Worm (Caenorhabditis elegans): Measurements from ENCODE around the gene K08D12.3.

The K08D12.3 gene

ce11 chrIV:1660735-1661134, 49.3 kb upstream of the K08D12.3 start:
- TF ChIP-seq nhr-237 (tag; optimal IDR thresholded peaks at IDR 0.05) = no peak

DNA sequence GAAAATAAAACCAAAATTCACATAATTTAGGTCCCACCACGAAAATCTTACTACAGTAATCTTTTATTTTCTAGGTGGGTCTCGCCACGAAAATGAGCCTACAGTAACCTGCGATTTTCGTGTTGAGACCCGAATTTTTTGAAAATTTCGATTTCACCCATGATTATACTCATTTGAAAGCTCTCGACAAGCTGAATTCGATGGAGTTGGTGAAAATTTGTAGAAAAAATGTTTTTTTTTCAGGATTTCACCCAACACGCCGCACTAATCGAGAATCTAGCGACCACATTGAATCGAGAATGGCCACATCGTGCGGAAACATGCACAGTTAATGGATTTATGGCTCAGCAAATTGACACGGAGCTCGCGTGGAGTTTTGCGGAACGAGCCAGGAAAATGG, 47.2 kb upstream of the K08D12.3 start:
- TF ChIP-seq crh-2 (tag; optimal IDR thresholded peaks at IDR 0.05) = no peak
- no peak for TF ChIP-seq lin-39 (tag; optimal IDR thresholded peaks at IDR 0.05)

ce11 chrIV:1672398-1672797, 37.7 kb upstream of the K08D12.3 start, which contains the start of gene Y41D4B.1:
Gene Y41D4B.1, plus strand, starts transcription at chrIV:1672698.
- TF ChIP-seq lsy-2 (tag; optimal IDR thresholded peaks at IDR 0.05) (no peak), nhr-21 (tag; optimal IDR thresholded peaks at IDR 0.05) (no peak), C34F6.9 (tag; optimal IDR thresholded peaks at IDR 0.05) (peak; percentile 3), egl-27 (tag; optimal IDR thresholded peaks at IDR 0.05) (no peak), ama-1 (optimal IDR thresholded peaks at IDR 0.05) (no peak), elt-3 (tag; optimal IDR thresholded peaks at IDR 0.05) (no peak)

ce11 chrIV:1676926-1677325, 33.1 kb upstream of the K08D12.3 start:
- no peak for TF ChIP-seq sma-3 (GFP tag; optimal IDR thresholded peaks at IDR 0.05)
- TF ChIP-seq mbf-1 (tag; optimal IDR thresholded peaks at IDR 0.05) = no peak
- no peak for TF ChIP-seq R02D3.7 (tag; optimal IDR thresholded peaks at IDR 0.05)
- TF ChIP-seq Y55F3AM.14 (GFP tag; optimal IDR thresholded peaks at IDR 0.05) = no peak
- TF ChIP-seq lsy-2 (tag; optimal IDR thresholded peaks at IDR 0.05) = no peak
- TF ChIP-seq nhr-11 (tag; optimal IDR thresholded peaks at IDR 0.05) = no peak
- TF ChIP-seq nhr-25 (tag; optimal IDR thresholded peaks at IDR 0.05) = no peak
- TF ChIP-seq sma-9 (GFP tag; optimal IDR thresholded peaks at IDR 0.05) = no peak
- no peak for TF ChIP-seq sma-9 (tag; optimal IDR thresholded peaks at IDR 0.05)
- TF ChIP-seq unc-55 (GFP tag; optimal IDR thresholded peaks at IDR 0.05) = no peak
- TF ChIP-seq dmd-4 (tag; optimal IDR thresholded peaks at IDR 0.05) = no peak
- TF ChIP-seq lin-13 (GFP tag; optimal IDR thresholded peaks at IDR 0.05) = no peak
- no peak for TF ChIP-seq snpc-4 (tag; optimal IDR thresholded peaks at IDR 0.05)
- no peak for TF ChIP-seq crh-2 (tag; optimal IDR thresholded peaks at IDR 0.05)

DNA sequence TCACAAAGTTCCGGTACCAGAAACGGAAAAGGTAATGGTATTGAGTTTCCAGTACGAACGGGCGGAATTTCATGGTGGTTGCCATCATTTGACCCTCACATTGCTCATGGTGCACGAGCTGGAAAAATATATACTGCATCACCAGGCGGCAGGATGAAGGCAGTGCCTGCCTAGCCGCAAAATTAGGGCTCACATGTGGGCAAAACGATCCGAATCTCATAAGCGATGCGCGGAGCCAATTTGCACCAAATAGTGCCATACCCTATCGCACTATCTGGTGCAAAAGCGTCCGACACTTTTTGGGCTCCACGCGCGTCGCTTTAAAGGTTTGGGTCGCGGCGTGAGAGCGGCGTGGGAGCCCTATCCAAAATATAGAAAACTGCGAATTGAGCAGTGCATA, 30.8 kb upstream of the K08D12.3 start:
- no peak for TF ChIP-seq skn-1 (tag; optimal IDR thresholded peaks at IDR 0.05)
- no peak for TF ChIP-seq mbf-1 (tag; optimal IDR thresholded peaks at IDR 0.05)
- no peak for TF ChIP-seq peb-1 (tag; optimal IDR thresholded peaks at IDR 0.05)
- TF ChIP-seq lin-39 (tag; optimal IDR thresholded peaks at IDR 0.05) = no peak
- TF ChIP-seq gmeb-1 (tag; optimal IDR thresholded peaks at IDR 0.05) = no peak
- TF ChIP-seq alr-1 (tag; optimal IDR thresholded peaks at IDR 0.05) = no peak
- no peak for TF ChIP-seq nhr-77 (tag; optimal IDR thresholded peaks at IDR 0.05)
- TF ChIP-seq nhr-10 (tag; optimal IDR thresholded peaks at IDR 0.05) = no peak
- TF ChIP-seq lin-11 (tag; optimal IDR thresholded peaks at IDR 0.05) = no peak
- no peak for TF ChIP-seq elt-3 (tag; optimal IDR thresholded peaks at IDR 0.05)
- no peak for TF ChIP-seq F13H6.1 (tag; optimal IDR thresholded peaks at IDR 0.05)
- TF ChIP-seq unc-39 (tag; optimal IDR thresholded peaks at IDR 0.05) = no peak
- TF ChIP-seq sem-4 (tag; optimal IDR thresholded peaks at IDR 0.05) = no peak
- TF ChIP-seq C34F6.9 (tag; optimal IDR thresholded peaks at IDR 0.05) = no peak
- TF ChIP-seq mdl-1 (tag; optimal IDR thresholded peaks at IDR 0.05) = no peak

ce11 chrIV:1682066-1682465, 28.0 kb upstream of the K08D12.3 start, which contains the start of gene Y41D4B.24:
Gene Y41D4B.24, minus strand, starts transcription at chrIV:1682166.
- TF ChIP-seq nhr-21 (tag; optimal IDR thresholded peaks at IDR 0.05) (no peak), nhr-237 (tag; optimal IDR thresholded peaks at IDR 0.05) (no peak), F13H6.1 (tag; optimal IDR thresholded peaks at IDR 0.05) (no peak), Y55F3AM.14 (GFP tag; optimal IDR thresholded peaks at IDR 0.05) (no peak), nhr-12 (tag; optimal IDR thresholded peaks at IDR 0.05) (no peak), mdl-1 (tag; optimal IDR thresholded peaks at IDR 0.05) (no peak)

- TF ChIP-seq skn-1 (tag; optimal IDR thresholded peaks at IDR 0.05) = no peak
- TF ChIP-seq ceh-16 (tag; optimal IDR thresholded peaks at IDR 0.05) = no peak
- no peak for TF ChIP-seq snpc-4 (tag; optimal IDR thresholded peaks at IDR 0.05)
- TF ChIP-seq blmp-1 (tag; optimal IDR thresholded peaks at IDR 0.05; ENCODE audit: insufficient read depth) = no peak
- TF ChIP-seq elt-1 (tag; optimal IDR thresholded peaks at IDR 0.05) = no peak
- TF ChIP-seq sma-9 (GFP tag; optimal IDR thresholded peaks at IDR 0.05) = no peak
- no peak for TF ChIP-seq sma-9 (tag; optimal IDR thresholded peaks at IDR 0.05)
- no peak for TF ChIP-seq nhr-21 (tag; optimal IDR thresholded peaks at IDR 0.05)
- no peak for TF ChIP-seq F13H6.1 (tag; optimal IDR thresholded peaks at IDR 0.05)
- no peak for TF ChIP-seq crh-2 (tag; optimal IDR thresholded peaks at IDR 0.05)
- no peak for TF ChIP-seq nhr-12 (tag; optimal IDR thresholded peaks at IDR 0.05)
- TF ChIP-seq ceh-82 (tag; optimal IDR thresholded peaks at IDR 0.05) = no peak
- no peak for TF ChIP-seq lin-13 (GFP tag; optimal IDR thresholded peaks at IDR 0.05)
- TF ChIP-seq egl-27 (tag; optimal IDR thresholded peaks at IDR 0.05) = no peak
- TF ChIP-seq fos-1 (tag; optimal IDR thresholded peaks at IDR 0.05) = no peak
- no peak for TF ChIP-seq lin-11 (tag; optimal IDR thresholded peaks at IDR 0.05)
- no peak for TF ChIP-seq ztf-1 (GFP tag; conservative IDR thresholded peaks at IDR 0.05)
These were observed 22.9 kb upstream of the K08D12.3 start for ce11 chrIV:1687151-1687550.

All from whole organism, L2 larva.